Worm (Caenorhabditis elegans) whole organism, midembryonic: Measurements from ENCODE around the gene srsx-30.

ENCODE experiments used
- T22C8.4 ChIP-seq: fragments of 200-800 bp; sonication (Bioruptor generic); IDR thresholded peaks from 2 replicates; pipeline ENCODE4 v1.3.6; 2022; ENCODE audit warnings: missing genetic modification characterization, missing compliant biosample characterization
- cog-1 ChIP-seq: sonication (generic microtip); optimal IDR thresholded peaks from 2 replicates; lab custom pipeline; 2016; ENCODE audit warnings: missing genetic modification characterization, missing compliant biosample characterization
- flt-1 ChIP-seq: fragments of 200-800 bp; sonication (Bioruptor generic); IDR thresholded peaks from 2 replicates; pipeline ENCODE4 v1.3.6; 2022; ENCODE audit warnings: missing genetic modification characterization, missing compliant biosample characterization
- klf-2 ChIP-seq: fragments of 200-800 bp; sonication (Bioruptor generic); conservative IDR thresholded peaks from 2 replicates; pipeline ENCODE4 v1.3.6; 2022; ENCODE audit warnings: missing genetic modification reagents, missing genetic modification characterization, missing compliant biosample characterization
- med-1 ChIP-seq: sonication (generic microtip); optimal IDR thresholded peaks from 2 replicates; lab custom pipeline; 2017; ENCODE audit warnings: missing genetic modification characterization, mild to moderate bottlenecking, missing compliant biosample characterization, antibody characterized with exemption, missing genetic modification reagents; ENCODE audit not compliant: insufficient read depth
- ref-1 ChIP-seq: fragments of 200-800 bp; sonication (Bioruptor generic); conservative IDR thresholded peaks from 2 replicates; pipeline ENCODE4 v1.3.6; 2022; ENCODE audit warnings: missing genetic modification reagents, missing genetic modification characterization, missing compliant biosample characterization
- tab-1 ChIP-seq: fragments of 200-800 bp; sonication (Bioruptor generic); IDR thresholded peaks from 2 replicates; pipeline ENCODE4 v1.3.6; 2022; ENCODE audit warnings: missing genetic modification characterization, missing compliant biosample characterization
- ztf-23 ChIP-seq: fragments of 200-800 bp; sonication (Bioruptor generic); IDR thresholded peaks from 2 replicates; pipeline ENCODE4 v1.3.6; 2022; ENCODE audit warnings: missing genetic modification reagents, missing genetic modification characterization, missing compliant biosample characterization
- ztf-29 ChIP-seq: fragments of 200-800 bp; sonication (Bioruptor generic); IDR thresholded peaks from 2 replicates; pipeline ENCODE4 v1.3.6; 2022; ENCODE audit warnings: missing genetic modification reagents, missing genetic modification characterization, missing compliant biosample characterization

The srsx-30 gene

ce11 chrV:10206502-10206901 lies 47.9 kb downstream of the srsx-30 start, which contains the start of gene rpc-25:
Gene rpc-25, minus strand, starts transcription at chrV:10206602.
- TF ChIP-seq T22C8.4 (GFP tag; lab: Robert Waterston, UW): no peak
- TF ChIP-seq ref-1 (GFP tag; lab: Robert Waterston, UW): no peak

ce11 chrV:10210244-10210643 lies 51.6 kb downstream of the srsx-30 start, which contains the start of gene tftc-3:
Gene tftc-3, minus strand, starts transcription at chrV:10210344.
- TF ChIP-seq med-1 (GFP tag; lab: Kevin White, UChicago) (no peak), flt-1 (GFP tag; lab: Robert Waterston, UW) (no peak), ztf-29 (GFP tag; lab: Robert Waterston, UW) (no peak), ref-1 (GFP tag; lab: Robert Waterston, UW) (no peak), tab-1 (no peak), klf-2 (no peak), ztf-23 (no peak), cog-1 (tag; lab: Kevin White, UChicago) (no peak), T22C8.4 (GFP tag; lab: Robert Waterston, UW) (no peak)
